Worm (Caenorhabditis elegans): ENCODE data around the gene sdz-31.

DNA sequence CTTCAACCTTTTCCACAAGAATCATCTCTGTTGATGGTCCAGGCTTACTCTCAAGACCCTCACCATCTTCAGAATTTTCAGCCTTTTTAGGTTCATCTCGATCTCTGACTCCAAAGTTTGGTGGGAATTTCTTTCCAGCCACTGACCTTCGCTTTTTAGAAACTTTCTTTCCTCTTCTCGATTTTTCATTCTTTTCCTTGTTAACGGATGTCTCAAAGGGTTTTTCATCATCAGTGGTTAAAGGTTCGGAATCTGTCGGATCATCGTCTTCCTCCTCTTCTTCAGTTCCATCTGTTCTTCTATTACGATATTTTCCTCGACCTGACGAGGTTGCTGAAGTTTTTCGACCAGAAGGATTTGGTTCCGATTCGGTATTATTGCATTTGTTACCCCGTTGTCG, 31.4 kb upstream of the sdz-31 start:
- TF ChIP-seq lir-1 (GFP tag; conservative IDR thresholded peaks at IDR 0.05) = no peak
- TF ChIP-seq snpc-4 (GFP tag; optimal IDR thresholded peaks at IDR 0.05) = no peak
- no peak for TF ChIP-seq snpc-4 (tag; optimal IDR thresholded peaks at IDR 0.05)
- no peak for TF ChIP-seq unc-62 (GFP tag; optimal IDR thresholded peaks at IDR 0.05)
- TF ChIP-seq die-1 (tag; optimal IDR thresholded peaks at IDR 0.05) = no peak
- no peak for TF ChIP-seq nfya-1 (tag; optimal IDR thresholded peaks at IDR 0.05; ENCODE audit: borderline replicate concordance, insufficient read depth)
- no peak for TF ChIP-seq F57C9.4 (tag; optimal IDR thresholded peaks at IDR 0.05)

Measured in whole organism, young adult.